Fruit fly (Drosophila melanogaster) whole organism, prepupa: ENCODE measurements around the gene CG15262.

Source experiments
- Blimp-1 ChIP-seq: fragments of 200-800 bp; sonication (Bioruptor generic); optimal IDR thresholded peaks from 3 replicates; lab custom pipeline; 2017; ENCODE audit warnings: missing biosample characterization, missing genetic modification characterization, mild to moderate bottlenecking, moderate library complexity, missing genetic modification reagents
- CG10631 ChIP-seq: fragments of 200-800 bp; sonication (Bioruptor generic); optimal IDR thresholded peaks from 2 replicates; lab custom pipeline; 2016; ENCODE audit warnings: missing biosample characterization, missing genetic modification characterization
- CG11902 ChIP-seq: fragments of 200-800 bp; sonication (Bioruptor generic); optimal IDR thresholded peaks from 3 replicates; lab custom pipeline; 2016; ENCODE audit warnings: missing biosample characterization, missing genetic modification characterization
- CG1621 ChIP-seq: fragments of 200-800 bp; sonication (Bioruptor generic); optimal IDR thresholded peaks from 3 replicates; lab custom pipeline; 2018; ENCODE audit warnings: missing biosample characterization, mild to moderate bottlenecking, missing genetic modification characterization
- CG16779 ChIP-seq: fragments of 200-800 bp; sonication (Bioruptor generic); optimal IDR thresholded peaks from 3 replicates; lab custom pipeline; 2017; ENCODE audit warnings: missing biosample characterization, mild to moderate bottlenecking, missing genetic modification characterization
- CG3032 ChIP-seq: fragments of 200-800 bp; optimal IDR thresholded peaks from 2 replicates; lab custom pipeline; 2019; ENCODE audit warnings: missing biosample characterization, mild to moderate bottlenecking, missing genetic modification characterization, moderate library complexity
- CG31627 ChIP-seq: fragments of 200-800 bp; sonication (Bioruptor generic); optimal IDR thresholded peaks from 3 replicates; lab custom pipeline; 2016; ENCODE audit warnings: missing biosample characterization, missing genetic modification characterization
- CG32006 ChIP-seq: fragments of 200-800 bp; sonication (Bioruptor generic); optimal IDR thresholded peaks from 3 replicates; lab custom pipeline; 2017; ENCODE audit warnings: missing biosample characterization, mild to moderate bottlenecking, missing genetic modification characterization
- CG34406 ChIP-seq: fragments of 200-800 bp; sonication (Bioruptor generic); optimal IDR thresholded peaks from 3 replicates; lab custom pipeline; 2016; ENCODE audit warnings: missing biosample characterization, missing genetic modification characterization
- CG3919 ChIP-seq: fragments of 200-800 bp; sonication (Bioruptor generic); optimal IDR thresholded peaks from 3 replicates; lab custom pipeline; 2016; ENCODE audit warnings: missing biosample characterization, missing genetic modification characterization
- CG4318 ChIP-seq: fragments of 200-800 bp; sonication (Bioruptor generic); optimal IDR thresholded peaks from 3 replicates; lab custom pipeline; 2017; ENCODE audit warnings: missing biosample characterization, mild to moderate bottlenecking, missing genetic modification characterization
- CG6163 ChIP-seq: fragments of 200-800 bp; sonication (Bioruptor generic); IDR thresholded peaks from 3 replicates; pipeline ENCODE4 v1.3.6; 2022; ENCODE audit warnings: missing biosample characterization, missing genetic modification characterization
- CG6276 ChIP-seq: fragments of 200-800 bp; sonication (Bioruptor generic); optimal IDR thresholded peaks from 2 replicates; lab custom pipeline; 2017; ENCODE audit warnings: missing biosample characterization, mild to moderate bottlenecking, missing genetic modification characterization
- CG6808 ChIP-seq: fragments of 200-800 bp; sonication (Bioruptor generic); optimal IDR thresholded peaks from 3 replicates; lab custom pipeline; 2017; ENCODE audit warnings: missing biosample characterization, missing genetic modification characterization, mild to moderate bottlenecking, moderate library complexity, missing genetic modification reagents
- CG7368 ChIP-seq: fragments of 200-800 bp; sonication (Bioruptor generic); optimal IDR thresholded peaks from 3 replicates; lab custom pipeline; 2016; ENCODE audit warnings: missing biosample characterization, missing genetic modification characterization
- CG8119 ChIP-seq: fragments of 200-800 bp; sonication (Bioruptor generic); IDR thresholded peaks from 3 replicates; pipeline ENCODE4 v1.3.6; 2022; ENCODE audit warnings: missing biosample characterization, missing genetic modification characterization
- CG8632 ChIP-seq: fragments of 200-800 bp; sonication (Bioruptor generic); optimal IDR thresholded peaks from 3 replicates; lab custom pipeline; 2016; ENCODE audit warnings: missing biosample characterization, missing genetic modification characterization
- CG9139 ChIP-seq: fragments of 200-800 bp; sonication (Bioruptor generic); optimal IDR thresholded peaks from 3 replicates; lab custom pipeline; 2017; ENCODE audit warnings: missing biosample characterization, mild to moderate bottlenecking, missing genetic modification characterization
- Eip75B ChIP-seq: fragments of 200-800 bp; sonication (Bioruptor generic); optimal IDR thresholded peaks from 3 replicates; lab custom pipeline; 2016; ENCODE audit warnings: missing biosample characterization, missing genetic modification characterization
- Eip78C ChIP-seq: fragments of 200-800 bp; sonication (Bioruptor generic); peaks from one replicate; lab custom pipeline; 2016; ENCODE audit warnings: missing biosample characterization, missing genetic modification characterization
- Eip93F ChIP-seq: fragments of 200-800 bp; sonication (Bioruptor generic); optimal IDR thresholded peaks from 2 replicates; lab custom pipeline; 2016; ENCODE audit warnings: missing biosample characterization, mild to moderate bottlenecking, missing genetic modification characterization
- Ets96B ChIP-seq: fragments of 200-800 bp; optimal IDR thresholded peaks from 2 replicates; lab custom pipeline; 2019; ENCODE audit warnings: missing biosample characterization, mild to moderate bottlenecking, missing genetic modification characterization, moderate library complexity
- Hr38 ChIP-seq: sonication (Bioruptor generic); optimal IDR thresholded peaks from 2 replicates; lab custom pipeline; 2016; ENCODE audit warnings: missing biosample characterization, missing genetic modification characterization
- Hr39 ChIP-seq: fragments of 200-800 bp; sonication (Bioruptor generic); optimal IDR thresholded peaks from 2 replicates; lab custom pipeline; 2016; ENCODE audit warnings: missing biosample characterization, missing genetic modification characterization
- Lpt ChIP-seq: fragments of 200-800 bp; sonication (Bioruptor generic); optimal IDR thresholded peaks from 3 replicates; lab custom pipeline; 2016; ENCODE audit warnings: missing biosample characterization, missing genetic modification characterization
- Sox102F ChIP-seq: fragments of 200-800 bp; sonication (Bioruptor generic); optimal IDR thresholded peaks from 2 replicates; lab custom pipeline; 2016; ENCODE audit warnings: missing biosample characterization, mild to moderate bottlenecking, missing genetic modification characterization
- Sox14 ChIP-seq: fragments of 200-800 bp; sonication (Bioruptor generic); optimal IDR thresholded peaks from 3 replicates; lab custom pipeline; 2016; ENCODE audit warnings: missing biosample characterization, missing genetic modification characterization
- Sox15 ChIP-seq: fragments of 200-800 bp; sonication (Bioruptor generic); optimal IDR thresholded peaks from 3 replicates; lab custom pipeline; 2016; ENCODE audit warnings: missing biosample characterization, missing genetic modification characterization
- achi ChIP-seq: fragments of 200-800 bp; sonication (Bioruptor generic); optimal IDR thresholded peaks from 3 replicates; lab custom pipeline; 2016; ENCODE audit warnings: missing biosample characterization, missing genetic modification characterization
- acj6 ChIP-seq: fragments of 200-800 bp; sonication (Bioruptor generic); optimal IDR thresholded peaks from 3 replicates; lab custom pipeline; 2016; ENCODE audit warnings: missing biosample characterization, missing genetic modification characterization
- cyc ChIP-seq: fragments of 200-800 bp; sonication (Bioruptor generic); optimal IDR thresholded peaks from 3 replicates; lab custom pipeline; 2016; ENCODE audit warnings: missing biosample characterization, missing genetic modification characterization
- dac ChIP-seq: fragments of 200-800 bp; sonication (Bioruptor generic); optimal IDR thresholded peaks from 2 replicates; lab custom pipeline; 2017; ENCODE audit warnings: missing biosample characterization, mild to moderate bottlenecking, missing genetic modification characterization
- dsx ChIP-seq: fragments of 200-800 bp; optimal IDR thresholded peaks from 3 replicates; lab custom pipeline; 2019; ENCODE audit warnings: missing biosample characterization, mild to moderate bottlenecking, missing genetic modification characterization, moderate library complexity; ENCODE audit not compliant: poor library complexity, severe bottlenecking
- eg ChIP-seq: fragments of 200-800 bp; sonication (Bioruptor generic); IDR thresholded peaks from 3 replicates; pipeline ENCODE4 v1.3.6; 2022; ENCODE audit warnings: missing biosample characterization, missing genetic modification characterization
- fd85E ChIP-seq: fragments of 200-800 bp; sonication (Bioruptor generic); optimal IDR thresholded peaks from 3 replicates; lab custom pipeline; 2016; ENCODE audit warnings: missing biosample characterization, missing genetic modification characterization
- fkh ChIP-seq: fragments of 200-800 bp; sonication (Bioruptor generic); optimal IDR thresholded peaks from 3 replicates; lab custom pipeline; 2017; ENCODE audit warnings: missing biosample characterization, mild to moderate bottlenecking, missing genetic modification characterization, moderate library complexity
- lz ChIP-seq: fragments of 200-800 bp; sonication (Bioruptor generic); optimal IDR thresholded peaks from 3 replicates; lab custom pipeline; 2016; ENCODE audit warnings: missing biosample characterization, missing genetic modification characterization
- net ChIP-seq: fragments of 200-800 bp; sonication (Bioruptor generic); optimal IDR thresholded peaks from 3 replicates; lab custom pipeline; 2016; ENCODE audit warnings: missing biosample characterization, missing genetic modification characterization
- pdm3 ChIP-seq: fragments of 200-800 bp; sonication (Bioruptor generic); optimal IDR thresholded peaks from 3 replicates; lab custom pipeline; 2016; ENCODE audit warnings: missing biosample characterization, missing genetic modification characterization
- salr ChIP-seq, 2 experiments: fragments of 200-800 bp; sonication (Bioruptor generic); optimal IDR thresholded peaks; 3 replicates each; lab custom pipeline; 2016 to 2018; ENCODE audit warnings: missing biosample characterization in 2 of 2, missing genetic modification characterization in 2 of 2, mild to moderate bottlenecking in 1 of 2
- spab ChIP-seq: fragments of 200-800 bp; sonication (Bioruptor generic); optimal IDR thresholded peaks from 2 replicates; lab custom pipeline; 2017; ENCODE audit warnings: missing biosample characterization, mild to moderate bottlenecking, missing genetic modification characterization, missing genetic modification reagents
- ss ChIP-seq, 2 experiments: fragments of 200-800 bp; sonication (Bioruptor generic); optimal IDR thresholded peaks; 2 replicates in 1 of 2; 3 replicates in 1 of 2; lab custom pipeline; 2017 to 2018; ENCODE audit warnings: mild to moderate bottlenecking in 2 of 2, missing biosample characterization in 2 of 2, missing genetic modification characterization in 2 of 2, moderate library complexity in 1 of 2
- svp ChIP-seq: fragments of 200-800 bp; sonication (Bioruptor generic); peaks from one replicate; lab custom pipeline; 2016; ENCODE audit warnings: missing biosample characterization, missing genetic modification characterization
- topi ChIP-seq: fragments of 200-800 bp; sonication (Bioruptor generic); optimal IDR thresholded peaks from 3 replicates; lab custom pipeline; 2016; ENCODE audit warnings: missing biosample characterization, missing genetic modification characterization
- vri ChIP-seq: fragments of 200-800 bp; sonication (Bioruptor generic); optimal IDR thresholded peaks from 3 replicates; lab custom pipeline; 2016; ENCODE audit warnings: missing biosample characterization, mild to moderate bottlenecking, missing genetic modification characterization

The CG15262 gene

dm6 chr2L:15330641-15331040 lies 33.0 kb downstream of the CG15262 start:
- TF ChIP-seq Sox102F (no peak), acj6 (GFP tag; lab: Kevin White, UChicago) (no peak), svp (GFP tag; lab: Kevin White, UChicago) (no peak), CG3032 (tag; lab: Kevin White, UChicago) (no peak), cyc (GFP tag; lab: Kevin White, UChicago) (no peak), CG8632 (no peak), CG6163 (GFP tag; lab: Robert Waterston, UW) (no peak), Lpt (GFP tag; lab: Kevin White, UChicago) (no peak), CG8119 (no peak), Sox14 (GFP tag; lab: Kevin White, UChicago) (no peak), dac (GFP tag; lab: Kevin White, UChicago) (no peak), net (GFP tag; lab: Kevin White, UChicago) (no peak)

dm6 chr2L:15331353-15331752 lies 33.7 kb downstream of the CG15262 start:
- no peak for TF ChIP-seq CG32006 (GFP tag; lab: Kevin White, UChicago)
- TF ChIP-seq svp (GFP tag; lab: Kevin White, UChicago), result peak; percentile 26

- TF ChIP-seq CG16779 (tag; lab: Kevin White, UChicago) (no peak), dsx (GFP tag; lab: Kevin White, UChicago) (no peak), svp (GFP tag; lab: Kevin White, UChicago) (no peak), Hr38 (no peak), CG32006 (GFP tag; lab: Kevin White, UChicago) (no peak), CG7368 (no peak), topi (GFP tag; lab: Kevin White, UChicago) (no peak), Ets96B (tag; lab: Kevin White, UChicago) (no peak)
These were observed 35.0 kb downstream of the CG15262 start for dm6 chr2L:15332561-15332960.

dm6 chr2L:15333602-15334080 lies 36.0 kb downstream of the CG15262 start, which contains the start of gene esg:
Gene esg (plus strand): TSS chr2L:15333866.
- TF ChIP-seq CG6276 (GFP tag; lab: Kevin White, UChicago), result no peak
- no peak for TF ChIP-seq CG31627 (GFP tag; lab: Kevin White, UChicago)
- no peak for TF ChIP-seq CG8632
- no peak for TF ChIP-seq Blimp-1 (GFP tag; lab: Kevin White, UChicago)
- TF ChIP-seq ss (GFP tag; optimal IDR thresholded peaks at IDR 0.05; lab: Kevin White, UChicago), result peak; percentile 35 to 41
- peak; percentile 23 for TF ChIP-seq CG3919
- TF ChIP-seq CG7368, result no peak
- TF ChIP-seq Sox102F, result no peak
- TF ChIP-seq CG16779 (tag; lab: Kevin White, UChicago), result no peak
- TF ChIP-seq CG6808 (GFP tag; lab: Kevin White, UChicago), result no peak
- no peak for TF ChIP-seq CG32006 (GFP tag; lab: Kevin White, UChicago)
- no peak for TF ChIP-seq CG10631
- TF ChIP-seq eg (GFP tag; lab: Robert Waterston, UW), result no peak
- no peak for TF ChIP-seq pdm3 (GFP tag; lab: Kevin White, UChicago)
- no peak for TF ChIP-seq Sox15 (GFP tag; lab: Kevin White, UChicago)
- TF ChIP-seq vri (GFP tag; lab: Kevin White, UChicago), result no peak
- no peak for TF ChIP-seq Hr39 (GFP tag; lab: Kevin White, UChicago)
- TF ChIP-seq fkh (GFP tag; lab: Kevin White, UChicago), result peak; percentile 72
- no peak for TF ChIP-seq salr (GFP tag; optimal IDR thresholded peaks at IDR 0.05; lab: Kevin White, UChicago)
- TF ChIP-seq Eip93F (GFP tag; lab: Kevin White, UChicago), result no peak
- no peak for TF ChIP-seq CG4318
- TF ChIP-seq lz (GFP tag; lab: Kevin White, UChicago), result no peak
- TF ChIP-seq Eip78C (GFP tag; lab: Kevin White, UChicago), result no peak
- TF ChIP-seq cyc (GFP tag; lab: Kevin White, UChicago), result no peak
- TF ChIP-seq CG9139, result no peak
- TF ChIP-seq fd85E (GFP tag; lab: Kevin White, UChicago), result no peak
- TF ChIP-seq CG1621 (tag; lab: Kevin White, UChicago), result no peak
- TF ChIP-seq acj6 (GFP tag; lab: Kevin White, UChicago), result no peak
- TF ChIP-seq achi, result no peak
- TF ChIP-seq CG34406 (GFP tag; lab: Kevin White, UChicago), result no peak
- no peak for TF ChIP-seq net (GFP tag; lab: Kevin White, UChicago)
- no peak for TF ChIP-seq Lpt (GFP tag; lab: Kevin White, UChicago)
- no peak for TF ChIP-seq spab (GFP tag; lab: Kevin White, UChicago)
- TF ChIP-seq CG11902 (GFP tag; lab: Kevin White, UChicago), result no peak
- TF ChIP-seq CG6163 (GFP tag; lab: Robert Waterston, UW), result 0 out of 3 replicates have a peak, but pooled peaks have one; percentile 29
- TF ChIP-seq Eip75B, result no peak
